Worm (Caenorhabditis elegans) whole organism, L3 larva: ENCODE data around the gene srz-5.

ENCODE experiments used
- R02D3.7 ChIP-seq: fragments of 150-350 bp; optimal IDR thresholded peaks from 2 replicates; lab custom pipeline; 2014; ENCODE audit warnings: missing biosample characterization, missing genetic modification characterization
- ZK546.5 ChIP-seq: sonication (generic microtip); optimal IDR thresholded peaks from 2 replicates; lab custom pipeline; 2017; ENCODE audit warnings: missing biosample characterization, missing genetic modification characterization
- ceh-16 ChIP-seq: sonication (generic microtip); optimal IDR thresholded peaks from 2 replicates; lab custom pipeline; 2017; ENCODE audit warnings: missing biosample characterization, missing genetic modification characterization
- ceh-28 ChIP-seq: fragments of 150-350 bp; optimal IDR thresholded peaks from 2 replicates; lab custom pipeline; 2014; ENCODE audit warnings: missing biosample characterization, missing genetic modification reagents, missing genetic modification characterization
- ceh-82 ChIP-seq: fragments of 150-350 bp; optimal IDR thresholded peaks from 2 replicates; lab custom pipeline; 2014; ENCODE audit warnings: missing biosample characterization, missing genetic modification characterization
- ceh-9 ChIP-seq: sonication (generic microtip); optimal IDR thresholded peaks from 2 replicates; lab custom pipeline; 2018; ENCODE audit warnings: missing biosample characterization, missing genetic modification characterization
- daf-12 ChIP-seq: fragments of 150-350 bp; optimal IDR thresholded peaks from 2 replicates; lab custom pipeline; 2014; ENCODE audit warnings: missing biosample characterization, missing genetic modification reagents, missing genetic modification characterization
- elt-1 ChIP-seq: fragments of 150-350 bp; optimal IDR thresholded peaks from 2 replicates; lab custom pipeline; 2014; ENCODE audit warnings: missing biosample characterization, missing genetic modification characterization
- elt-2 ChIP-seq: sonication (generic microtip); optimal IDR thresholded peaks from 2 replicates; lab custom pipeline; 2016; ENCODE audit warnings: missing genetic modification reagents, mild to moderate bottlenecking, missing genetic modification characterization, missing compliant biosample characterization
- elt-3 ChIP-seq, 3 experiments: fragments of 150-350 bp in 1 of 3; sonication (generic microtip) in 2 of 3; optimal IDR thresholded peaks; 2 replicates in 2 of 3; 4 replicates in 1 of 3; lab custom pipeline; 2014 to 2017; ENCODE audit warnings: missing biosample characterization in 3 of 3, missing genetic modification characterization in 3 of 3
- eor-1 ChIP-seq, 2 experiments: fragments of 150-350 bp; optimal IDR thresholded peaks; 2 replicates each; lab custom pipeline; 2014 to 2018; ENCODE audit warnings: missing biosample characterization in 2 of 2, missing genetic modification characterization in 2 of 2
- fkh-10 ChIP-seq: sonication (generic microtip); optimal IDR thresholded peaks from 2 replicates; lab custom pipeline; 2017; ENCODE audit warnings: missing biosample characterization, missing genetic modification reagents, missing genetic modification characterization
- fkh-2 ChIP-seq: fragments of 150-350 bp; optimal IDR thresholded peaks from 2 replicates; lab custom pipeline; 2014; ENCODE audit warnings: missing biosample characterization, missing genetic modification reagents, missing genetic modification characterization
- hmg-11 ChIP-seq: sonication (generic microtip); optimal IDR thresholded peaks from 2 replicates; lab custom pipeline; 2016; ENCODE audit warnings: missing genetic modification characterization, missing compliant biosample characterization
- lin-15B ChIP-seq: fragments of 150-350 bp; optimal IDR thresholded peaks from 2 replicates; lab custom pipeline; 2014; ENCODE audit warnings: missing biosample characterization, missing genetic modification characterization
- lin-39 ChIP-seq: fragments of 150-350 bp; optimal IDR thresholded peaks from 2 replicates; lab custom pipeline; 2018; ENCODE audit warnings: missing biosample characterization, missing genetic modification reagents, missing genetic modification characterization
- lsy-12 ChIP-seq: sonication (generic microtip); optimal IDR thresholded peaks from 2 replicates; lab custom pipeline; 2016; ENCODE audit warnings: mild to moderate bottlenecking, missing genetic modification characterization, missing compliant biosample characterization
- mml-1 ChIP-seq: fragments of 150-350 bp; sonication (generic microtip); optimal IDR thresholded peaks from 3 replicates; lab custom pipeline; 2014; ENCODE audit warnings: missing biosample characterization, missing genetic modification characterization
- nfya-1 ChIP-seq: sonication (generic microtip); optimal IDR thresholded peaks from 2 replicates; lab custom pipeline; 2017; ENCODE audit warnings: missing genetic modification characterization, mild to moderate bottlenecking, missing compliant biosample characterization, antibody characterized with exemption, moderate library complexity; ENCODE audit not compliant: insufficient read depth
- nhr-11 ChIP-seq: fragments of 150-350 bp; optimal IDR thresholded peaks from 2 replicates; lab custom pipeline; 2014; ENCODE audit warnings: missing biosample characterization, missing genetic modification characterization
- nhr-12 ChIP-seq: fragments of 150-350 bp; optimal IDR thresholded peaks from 2 replicates; lab custom pipeline; 2014; ENCODE audit warnings: missing biosample characterization, missing genetic modification characterization
- nhr-23 ChIP-seq: fragments of 150-350 bp; optimal IDR thresholded peaks from 2 replicates; lab custom pipeline; 2014; ENCODE audit warnings: missing biosample characterization, missing genetic modification reagents, missing genetic modification characterization
- nhr-25 ChIP-seq: sonication (generic microtip); optimal IDR thresholded peaks from 2 replicates; lab custom pipeline; 2017; ENCODE audit warnings: missing biosample characterization, missing genetic modification characterization
- nhr-28 ChIP-seq: fragments of 150-350 bp; optimal IDR thresholded peaks from 2 replicates; lab custom pipeline; 2014; ENCODE audit warnings: missing biosample characterization, missing genetic modification characterization
- nhr-43 ChIP-seq: sonication (generic microtip); optimal IDR thresholded peaks from 2 replicates; lab custom pipeline; 2016; ENCODE audit warnings: mild to moderate bottlenecking, missing genetic modification characterization, missing compliant biosample characterization; ENCODE audit not compliant: poor library complexity, severe bottlenecking
- nhr-77 ChIP-seq: fragments of 150-350 bp; optimal IDR thresholded peaks from 2 replicates; lab custom pipeline; 2014; ENCODE audit warnings: missing biosample characterization, missing genetic modification characterization
- pha-4 ChIP-seq: fragments of 150-350 bp; optimal IDR thresholded peaks from 2 replicates; lab custom pipeline; 2014; ENCODE audit warnings: missing biosample characterization, missing genetic modification reagents, missing genetic modification characterization
- pqm-1 ChIP-seq: fragments of 150-350 bp; optimal IDR thresholded peaks from 2 replicates; lab custom pipeline; 2017; ENCODE audit warnings: missing biosample characterization, missing genetic modification characterization, inconsistent platforms
- skn-1 ChIP-seq: fragments of 150-350 bp; optimal IDR thresholded peaks from 2 replicates; lab custom pipeline; 2014; ENCODE audit warnings: missing biosample characterization, missing genetic modification characterization
- snpc-4 ChIP-seq: fragments of 150-350 bp; optimal IDR thresholded peaks from 2 replicates; lab custom pipeline; 2014; ENCODE audit warnings: missing biosample characterization, missing genetic modification characterization
- tbx-2 ChIP-seq: sonication (generic microtip); optimal IDR thresholded peaks from 2 replicates; lab custom pipeline; 2016; ENCODE audit warnings: mild to moderate bottlenecking, missing genetic modification characterization, missing compliant biosample characterization
- unc-39 ChIP-seq: sonication (generic microtip); optimal IDR thresholded peaks from 4 replicates; lab custom pipeline; 2017; ENCODE audit warnings: missing biosample characterization, missing genetic modification characterization
- zag-1 ChIP-seq: fragments of 150-350 bp; optimal IDR thresholded peaks from 2 replicates; lab custom pipeline; 2014; ENCODE audit warnings: missing biosample characterization, missing genetic modification characterization
- ztf-11 ChIP-seq: fragments of 150-350 bp; optimal IDR thresholded peaks from 2 replicates; lab custom pipeline; 2014; ENCODE audit warnings: missing biosample characterization, missing genetic modification characterization
- ztf-4 ChIP-seq: fragments of 150-350 bp; optimal IDR thresholded peaks from 2 replicates; lab custom pipeline; 2014; ENCODE audit warnings: missing biosample characterization, missing genetic modification characterization

Gene srz-5

ce11 chrII:3540151-3540550 is 25.6 kb upstream of the srz-5 start:
- no peak for TF ChIP-seq nhr-23 (tag; lab: Kevin White, UChicago)
- TF ChIP-seq elt-3 (tag; optimal IDR thresholded peaks at IDR 0.05; lab: Kevin White, UChicago), result no peak
- no peak for TF ChIP-seq nhr-11 (tag; lab: Kevin White, UChicago)
- TF ChIP-seq eor-1 (tag; optimal IDR thresholded peaks at IDR 0.05; lab: Kevin White, UChicago), result no peak
- TF ChIP-seq elt-2 (tag; lab: Kevin White, UChicago), result no peak
- TF ChIP-seq ZK546.5 (tag; lab: Kevin White, UChicago), result no peak
- TF ChIP-seq snpc-4 (tag; lab: Kevin White, UChicago), result no peak
- no peak for TF ChIP-seq skn-1 (tag; lab: Kevin White, UChicago)
- no peak for TF ChIP-seq pqm-1 (tag; lab: Kevin White, UChicago)
- TF ChIP-seq ceh-16 (tag; lab: Kevin White, UChicago), result no peak
- TF ChIP-seq ceh-28 (tag; lab: Kevin White, UChicago), result no peak
- no peak for TF ChIP-seq ztf-4 (tag; lab: Kevin White, UChicago)
- no peak for TF ChIP-seq lsy-12 (tag; lab: Kevin White, UChicago)
- no peak for TF ChIP-seq ceh-82 (tag; lab: Kevin White, UChicago)
- no peak for TF ChIP-seq elt-1
- no peak for TF ChIP-seq nhr-25 (tag; lab: Kevin White, UChicago)
- TF ChIP-seq ztf-11 (tag; lab: Kevin White, UChicago), result no peak
- no peak for TF ChIP-seq mml-1 (tag; lab: Kevin White, UChicago)
- TF ChIP-seq nhr-12, result no peak
- no peak for TF ChIP-seq hmg-11 (tag; lab: Kevin White, UChicago)
- TF ChIP-seq, all 47 proteins: peak for 0

- TF ChIP-seq fkh-2 (no peak), nhr-28 (tag; lab: Kevin White, UChicago) (no peak), nhr-77 (no peak), R02D3.7 (tag; lab: Kevin White, UChicago) (no peak)
These were observed 13.7 kb upstream of the srz-5 start, which contains the start of gene ncs-6 for ce11 chrII:3528256-3528655. Gene ncs-6, minus strand, starts transcription at chrII:3528516.

ce11 chrII:3527460-3527859 is 12.9 kb upstream of the srz-5 start:
- TF ChIP-seq ceh-9 (tag; lab: Kevin White, UChicago) (no peak), elt-1 (no peak), lin-15B (no peak), eor-1 (tag; optimal IDR thresholded peaks at IDR 0.05; lab: Kevin White, UChicago) (no peak), nhr-11 (tag; lab: Kevin White, UChicago) (no peak), R02D3.7 (tag; lab: Kevin White, UChicago) (no peak), tbx-2 (tag; lab: Kevin White, UChicago) (no peak), fkh-2 (no peak), fkh-10 (GFP tag; lab: Kevin White, UChicago) (no peak), hmg-11 (tag; lab: Kevin White, UChicago) (no peak), nhr-43 (tag; lab: Kevin White, UChicago) (no peak), daf-12 (tag; lab: Kevin White, UChicago) (no peak), nhr-12 (no peak), zag-1 (tag; lab: Kevin White, UChicago) (no peak), skn-1 (tag; lab: Kevin White, UChicago) (no peak), ceh-82 (tag; lab: Kevin White, UChicago) (no peak), ceh-16 (tag; lab: Kevin White, UChicago) (no peak)

ce11 chrII:3524097-3524496 is 9.6 kb upstream of the srz-5 start, which contains the start of gene col-72:
Gene col-72, minus strand, starts transcription at chrII:3524197.
- no peak for TF ChIP-seq ZK546.5 (tag; lab: Kevin White, UChicago)
- TF ChIP-seq unc-39 (tag; lab: Kevin White, UChicago), result no peak

- TF ChIP-seq R02D3.7 (tag; lab: Kevin White, UChicago), result peak; percentile 14
- peak; percentile 83 for TF ChIP-seq lin-15B
- TF ChIP-seq nhr-11 (tag; lab: Kevin White, UChicago), result peak; percentile 42
- peak; percentile 70 for TF ChIP-seq nhr-23 (tag; lab: Kevin White, UChicago)
- TF ChIP-seq lin-39 (tag; lab: Kevin White, UChicago), result peak; percentile 52
- TF ChIP-seq pha-4, result peak; percentile 49
- TF ChIP-seq nhr-43 (tag; lab: Kevin White, UChicago), result peak; percentile 33
- TF ChIP-seq nfya-1, result peak; percentile 75
- peak; percentile 2 for TF ChIP-seq snpc-4 (tag; lab: Kevin White, UChicago)
These were observed 9.0 kb upstream of the srz-5 start for ce11 chrII:3523547-3523946.
